Worm (Caenorhabditis elegans) whole organism, L4 larva: Measurements from ENCODE around the gene srx-87.
A peak's percentile ranks its signal among the peaks of the same experiment; 100 is the strongest.

ENCODE experiments used
- F26F4.8 ChIP-seq: fragments of 200-800 bp; sonication (Bioruptor generic); conservative IDR thresholded peaks from 2 replicates; pipeline ENCODE4 v1.3.6; 2022; ENCODE audit warnings: missing genetic modification characterization, missing compliant biosample characterization
- F37D6.2 ChIP-seq: sonication (generic microtip); optimal IDR thresholded peaks from 2 replicates; lab custom pipeline; 2016; ENCODE audit warnings: mild to moderate bottlenecking, missing genetic modification characterization, missing compliant biosample characterization
- Y5F2A.4 ChIP-seq: fragments of 200-800 bp; sonication (Bioruptor generic); optimal IDR thresholded peaks from 2 replicates; lab custom pipeline; 2018; ENCODE audit warnings: mild to moderate bottlenecking, missing genetic modification characterization, missing compliant biosample characterization
- ZK337.2 ChIP-seq: fragments of 200-800 bp; sonication (Bioruptor generic); IDR thresholded peaks from 2 replicates; pipeline ENCODE4 v1.3.6; 2022; ENCODE audit warnings: missing genetic modification reagents, missing genetic modification characterization, missing compliant biosample characterization
- aha-1 ChIP-seq: fragments of 150-350 bp; peaks from one replicate; lab custom pipeline; 2014; ENCODE audit warnings: missing biosample characterization, missing genetic modification characterization
- aly-2 ChIP-seq: sonication (generic microtip); optimal IDR thresholded peaks from 2 replicates; lab custom pipeline; 2018; ENCODE audit warnings: missing biosample characterization, missing genetic modification characterization
- ama-1 ChIP-seq: fragments of 150-350 bp; optimal IDR thresholded peaks from 2 replicates; lab custom pipeline; 2014; ENCODE audit warnings: inconsistent platforms, mixed read lengths
- arid-1 ChIP-seq: fragments of 200-800 bp; sonication (Bioruptor generic); conservative IDR thresholded peaks from 2 replicates; pipeline ENCODE4 v1.3.6; 2022; ENCODE audit warnings: missing genetic modification reagents, missing genetic modification characterization, missing compliant biosample characterization
- ceh-32 ChIP-seq: sonication (generic microtip); optimal IDR thresholded peaks from 2 replicates; lab custom pipeline; 2016; ENCODE audit warnings: mild to moderate bottlenecking, missing genetic modification characterization, missing compliant biosample characterization; ENCODE audit not compliant: poor library complexity
- daf-12 ChIP-seq: fragments of 150-350 bp; optimal IDR thresholded peaks from 2 replicates; lab custom pipeline; 2014; ENCODE audit warnings: missing biosample characterization, missing genetic modification reagents, missing genetic modification characterization
- daf-16 ChIP-seq, 3 experiments: sonication (generic microtip); optimal IDR thresholded peaks; 2 replicates each; lab custom pipeline; 2016 to 2017; ENCODE audit warnings: missing genetic modification characterization in 3 of 3, missing genetic modification reagents in 3 of 3, mild to moderate bottlenecking in 2 of 3, missing compliant biosample characterization in 2 of 3, missing biosample characterization in 1 of 3, moderate library complexity in 1 of 3
- daf-19 ChIP-seq: fragments of 200-800 bp; sonication (Bioruptor generic); conservative IDR thresholded peaks from 2 replicates; pipeline ENCODE4 v1.3.6; 2022; ENCODE audit warnings: missing genetic modification characterization, missing compliant biosample characterization
- daf-8 ChIP-seq: fragments of 200-800 bp; sonication (Bioruptor generic); IDR thresholded peaks from 2 replicates; pipeline ENCODE4 v1.3.6; 2022; ENCODE audit warnings: missing genetic modification characterization, missing compliant biosample characterization
- dmd-6 ChIP-seq: fragments of 200-800 bp; sonication (Bioruptor generic); IDR thresholded peaks from 2 replicates; pipeline ENCODE4 v1.3.6; 2022; ENCODE audit warnings: missing genetic modification reagents, missing genetic modification characterization, missing compliant biosample characterization
- dmd-8 ChIP-seq: fragments of 200-800 bp; sonication (Bioruptor generic); IDR thresholded peaks from 2 replicates; pipeline ENCODE4 v1.3.6; 2022; ENCODE audit warnings: missing genetic modification characterization, missing compliant biosample characterization
- duxl-1 ChIP-seq: sonication (generic microtip); optimal IDR thresholded peaks from 2 replicates; lab custom pipeline; 2016; ENCODE audit warnings: mild to moderate bottlenecking, missing genetic modification characterization, moderate library complexity, missing compliant biosample characterization; ENCODE audit not compliant: poor library complexity
- egl-43 ChIP-seq: fragments of 200-800 bp; sonication (Bioruptor generic); IDR thresholded peaks from 2 replicates; pipeline ENCODE4 v1.3.6; 2022; ENCODE audit warnings: missing genetic modification reagents, missing genetic modification characterization, missing compliant biosample characterization
- lin-1 ChIP-seq: fragments of 200-800 bp; sonication (Bioruptor generic); IDR thresholded peaks from 2 replicates; pipeline ENCODE4 v1.3.6; 2022; ENCODE audit warnings: missing genetic modification reagents, missing genetic modification characterization, missing compliant biosample characterization
- lsy-2 ChIP-seq, 2 experiments: fragments of 150-350 bp in 1 of 2; sonication (generic microtip) in 1 of 2; optimal IDR thresholded peaks; 2 replicates each; lab custom pipeline; 2014 to 2017; ENCODE audit warnings: missing biosample characterization in 2 of 2, missing genetic modification characterization in 2 of 2
- madf-9 ChIP-seq: fragments of 200-800 bp; sonication (Bioruptor generic); conservative IDR thresholded peaks from 2 replicates; pipeline ENCODE4 v1.3.6; 2022; ENCODE audit warnings: missing genetic modification reagents, missing genetic modification characterization, missing compliant biosample characterization
- mdl-1 ChIP-seq, 2 experiments: fragments of 150-350 bp in 1 of 2; sonication (generic microtip) in 1 of 2; optimal IDR thresholded peaks; 2 replicates each; lab custom pipeline; 2014 to 2017; ENCODE audit warnings: missing biosample characterization in 2 of 2, missing genetic modification characterization in 2 of 2
- mxl-3 ChIP-seq: fragments of 200-800 bp; sonication (Bioruptor generic); optimal IDR thresholded peaks from 2 replicates; lab custom pipeline; 2018; ENCODE audit warnings: mild to moderate bottlenecking, missing genetic modification characterization, missing compliant biosample characterization
- nhr-102 ChIP-seq: sonication (generic microtip); optimal IDR thresholded peaks from 2 replicates; lab custom pipeline; 2016; ENCODE audit warnings: mild to moderate bottlenecking, missing genetic modification characterization, moderate library complexity, missing compliant biosample characterization
- nhr-111 ChIP-seq: fragments of 200-800 bp; sonication (Bioruptor generic); optimal IDR thresholded peaks from 2 replicates; lab custom pipeline; 2018; ENCODE audit warnings: mild to moderate bottlenecking, missing genetic modification characterization, missing compliant biosample characterization
- nhr-237 ChIP-seq: sonication (generic microtip); optimal IDR thresholded peaks from 2 replicates; lab custom pipeline; 2017; ENCODE audit warnings: missing biosample characterization, missing genetic modification characterization
- nhr-28 ChIP-seq: fragments of 150-350 bp; optimal IDR thresholded peaks from 2 replicates; lab custom pipeline; 2014; ENCODE audit warnings: missing biosample characterization, missing genetic modification characterization
- php-3 ChIP-seq: fragments of 200-800 bp; sonication (Bioruptor generic); IDR thresholded peaks from 2 replicates; pipeline ENCODE4 v1.3.6; 2022; ENCODE audit warnings: missing genetic modification reagents, missing genetic modification characterization, missing compliant biosample characterization
- pqm-1 ChIP-seq: sonication (generic microtip); optimal IDR thresholded peaks from 2 replicates; lab custom pipeline; 2017; ENCODE audit warnings: missing biosample characterization, missing genetic modification characterization
- rbr-2 ChIP-seq: sonication (generic microtip); optimal IDR thresholded peaks from 2 replicates; lab custom pipeline; 2016; ENCODE audit warnings: missing genotype, missing genetic modification characterization, missing compliant biosample characterization
- set-16 ChIP-seq: fragments of 200-800 bp; sonication (Bioruptor generic); IDR thresholded peaks from 2 replicates; pipeline ENCODE4 v1.3.6; 2022; ENCODE audit warnings: missing genetic modification reagents, missing genetic modification characterization, missing compliant biosample characterization
- skn-1 ChIP-seq: fragments of 150-350 bp; optimal IDR thresholded peaks from 2 replicates; lab custom pipeline; 2014; ENCODE audit warnings: missing biosample characterization, missing genetic modification characterization
- spr-1 ChIP-seq: sonication (generic microtip); optimal IDR thresholded peaks from 2 replicates; lab custom pipeline; 2016; ENCODE audit warnings: mild to moderate bottlenecking, missing genetic modification characterization, missing compliant biosample characterization
- spr-3 ChIP-seq: fragments of 200-800 bp; sonication (Bioruptor generic); optimal IDR thresholded peaks from 2 replicates; lab custom pipeline; 2018; ENCODE audit warnings: mild to moderate bottlenecking, missing genetic modification characterization, missing compliant biosample characterization
- tag-97 ChIP-seq: fragments of 200-800 bp; sonication (Bioruptor generic); IDR thresholded peaks from 2 replicates; pipeline ENCODE4 v1.3.6; 2022; ENCODE audit warnings: missing genetic modification characterization, missing compliant biosample characterization
- zag-1 ChIP-seq: fragments of 150-350 bp; optimal IDR thresholded peaks from 2 replicates; lab custom pipeline; 2014; ENCODE audit warnings: missing biosample characterization, missing genetic modification characterization
- zfp-3 ChIP-seq: fragments of 200-800 bp; sonication (Bioruptor generic); conservative IDR thresholded peaks from 2 replicates; pipeline ENCODE4 v1.3.6; 2022; ENCODE audit warnings: missing genetic modification reagents, missing genetic modification characterization, missing compliant biosample characterization
- zip-2 ChIP-seq: fragments of 150-350 bp; optimal IDR thresholded peaks from 2 replicates; lab custom pipeline; 2014; ENCODE audit warnings: missing biosample characterization, missing genetic modification characterization
- ztf-11 ChIP-seq: fragments of 150-350 bp; optimal IDR thresholded peaks from 2 replicates; lab custom pipeline; 2014; ENCODE audit warnings: missing biosample characterization, missing genetic modification characterization

Gene srx-87

ce11 chrV:11572803-11573490 lies 8.3 kb downstream of the srx-87 start, which contains the start of the genes H12C20.7 and nhr-68 (continued):
- TF ChIP-seq daf-19 (GFP tag; lab: Robert Waterston, UW): 0 out of 2 replicates have a peak, but pooled peaks have one; percentile 40
- no peak for TF ChIP-seq nhr-237
- TF ChIP-seq aha-1 (tag; lab: Kevin White, UChicago): peak; percentile 99
- no peak for TF ChIP-seq spr-3 (GFP tag; lab: Kevin White, UChicago)
- peak; percentile 86 for TF ChIP-seq spr-1 (tag; lab: Kevin White, UChicago)

DNA sequence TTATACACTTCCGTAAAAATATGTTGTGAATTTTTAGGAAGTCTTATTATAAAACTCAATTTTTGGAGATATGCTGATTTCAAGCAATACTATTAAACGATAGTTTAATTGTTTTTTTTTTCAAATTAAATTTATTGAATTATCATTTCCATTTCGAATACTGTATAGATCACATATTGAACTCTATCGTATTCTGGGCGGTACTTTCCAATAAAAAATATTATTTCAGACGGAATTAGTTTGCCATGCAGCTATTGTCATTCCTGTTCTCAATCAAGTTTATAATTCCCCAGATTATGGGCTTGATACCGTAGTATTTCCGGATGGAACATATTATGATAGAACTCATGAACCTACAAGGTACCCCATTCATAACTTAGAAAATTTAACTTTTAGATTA lies 9.9 kb downstream of the srx-87 start:
- TF ChIP-seq dmd-6 (GFP tag; lab: Robert Waterston, UW): peak; percentile 57
- peak in 1 of 2 experiments; percentile 72 for TF ChIP-seq lsy-2 (tag; optimal IDR thresholded peaks at IDR 0.05; lab: Kevin White, UChicago)
- TF ChIP-seq daf-12: no peak
- no peak for TF ChIP-seq ztf-11 (tag; lab: Kevin White, UChicago)
- TF ChIP-seq nhr-28 (tag; lab: Kevin White, UChicago): peak; percentile 39
- no peak for TF ChIP-seq lin-1 (GFP tag; lab: Robert Waterston, UW)
- TF ChIP-seq daf-16 (GFP tag; optimal IDR thresholded peaks at IDR 0.05; lab: Kevin White, UChicago): no peak
- peak; percentile 52 for TF ChIP-seq daf-16 (tag; optimal IDR thresholded peaks at IDR 0.05; lab: Kevin White, UChicago)
- TF ChIP-seq, all 104 proteins: peak for 4

DNA sequence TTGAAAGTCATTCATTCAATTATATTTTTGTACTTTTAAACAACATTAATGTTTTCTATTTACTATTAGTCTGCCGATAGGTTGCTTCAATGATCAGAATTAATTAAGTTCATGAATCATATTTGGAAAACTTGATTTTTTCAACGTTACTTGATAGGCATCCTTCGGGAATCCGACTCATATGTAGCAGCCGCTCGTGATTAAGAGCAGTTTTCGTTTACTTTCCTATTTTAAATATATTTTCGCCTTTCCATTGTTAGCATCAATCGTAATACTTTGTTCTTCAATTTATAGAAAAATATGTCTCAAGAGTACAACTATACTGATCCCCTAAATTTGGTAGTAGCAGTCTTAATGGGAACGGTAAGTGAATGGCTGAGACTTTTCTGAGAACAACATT lies 16.2 kb downstream of the srx-87 start, which contains the start of gene srx-90:
Gene srx-90, plus strand, starts transcription at position 301 of the 400 bp plus-strand sequence.
- no peak for TF ChIP-seq tag-97 (GFP tag; lab: Robert Waterston, UW)
- TF ChIP-seq daf-12: no peak
- TF ChIP-seq madf-9 (GFP tag; lab: Robert Waterston, UW): no peak
- TF ChIP-seq zfp-3 (GFP tag; lab: Robert Waterston, UW): no peak
- TF ChIP-seq aly-2 (tag; lab: Kevin White, UChicago): no peak
- TF ChIP-seq zag-1 (tag; lab: Kevin White, UChicago): no peak
- no peak for TF ChIP-seq nhr-111 (GFP tag; lab: Kevin White, UChicago)
- no peak for TF ChIP-seq pqm-1
- no peak for TF ChIP-seq lin-1 (GFP tag; lab: Robert Waterston, UW)
- no peak for TF ChIP-seq set-16 (GFP tag; lab: Robert Waterston, UW)
- no peak for TF ChIP-seq egl-43
- TF ChIP-seq mxl-3 (GFP tag; lab: Kevin White, UChicago): no peak
- TF ChIP-seq F26F4.8 (GFP tag; lab: Robert Waterston, UW): no peak

- no peak for TF ChIP-seq zip-2 (tag; lab: Kevin White, UChicago)
- no peak for TF ChIP-seq lin-1 (GFP tag; lab: Robert Waterston, UW)
- no peak for TF ChIP-seq ceh-32 (tag; lab: Kevin White, UChicago)
- no peak for TF ChIP-seq skn-1 (tag; lab: Kevin White, UChicago)
- TF ChIP-seq duxl-1 (tag; lab: Kevin White, UChicago): no peak
- TF ChIP-seq Y5F2A.4: no peak
- no peak for TF ChIP-seq arid-1 (GFP tag; lab: Robert Waterston, UW)
- no peak for TF ChIP-seq nhr-237
- no peak for TF ChIP-seq php-3 (GFP tag; lab: Robert Waterston, UW)
- TF ChIP-seq ama-1 (lab: Kevin White, UChicago): no peak
- no peak for TF ChIP-seq daf-8 (GFP tag; lab: Robert Waterston, UW)
- no peak for TF ChIP-seq aly-2 (tag; lab: Kevin White, UChicago)
- no peak for TF ChIP-seq mdl-1 (tag; optimal IDR thresholded peaks at IDR 0.05; lab: Kevin White, UChicago)
- TF ChIP-seq nhr-102 (tag; lab: Kevin White, UChicago): no peak
- no peak for TF ChIP-seq dmd-8 (GFP tag; lab: Robert Waterston, UW)
- no peak for TF ChIP-seq rbr-2 (tag; lab: Kevin White, UChicago)
- TF ChIP-seq F37D6.2 (tag; lab: Kevin White, UChicago): no peak
- TF ChIP-seq dmd-6 (GFP tag; lab: Robert Waterston, UW): no peak
- no peak for TF ChIP-seq ZK337.2
- TF ChIP-seq, all 104 proteins: peak for 0
Measured at ce11 chrV:11583212-11583611, 18.5 kb downstream of the srx-87 start, which contains the start of gene srx-88. Gene srx-88 (plus strand): TSS chrV:11583512.
